Worm (Caenorhabditis elegans) whole organism, young adult: ENCODE measurements around the gene mrpl-28.

ENCODE experiments used
- B0019.2 ChIP-seq: fragments of 200-800 bp; sonication (Bioruptor generic); conservative IDR thresholded peaks from 2 replicates; pipeline ENCODE4 v1.3.6; 2022; ENCODE audit warnings: missing genetic modification reagents, missing genetic modification characterization, missing compliant biosample characterization
- C17E4.6 ChIP-seq: fragments of 200-800 bp; sonication (Bioruptor generic); IDR thresholded peaks from 2 replicates; pipeline ENCODE4 v1.3.6; 2022; ENCODE audit warnings: missing genetic modification reagents, missing genetic modification characterization, missing compliant biosample characterization
- D2030.7 ChIP-seq: fragments of 200-800 bp; sonication (Bioruptor generic); IDR thresholded peaks from 2 replicates; pipeline ENCODE4 v1.3.6; 2022; ENCODE audit warnings: missing genetic modification reagents, missing genetic modification characterization, missing compliant biosample characterization
- F22D6.2 ChIP-seq: sonication (generic microtip); optimal IDR thresholded peaks from 2 replicates; lab custom pipeline; 2016; ENCODE audit warnings: mild to moderate bottlenecking, missing genetic modification characterization, missing compliant biosample characterization
- F23B12.7 ChIP-seq: sonication (generic microtip); optimal IDR thresholded peaks from 2 replicates; lab custom pipeline; 2017; ENCODE audit warnings: missing genetic modification characterization, mild to moderate bottlenecking, missing compliant biosample characterization, antibody characterized with exemption, moderate library complexity; ENCODE audit not compliant: insufficient read depth
- F37B4.10 ChIP-seq: fragments of 200-800 bp; sonication (Bioruptor generic); IDR thresholded peaks from 2 replicates; pipeline ENCODE4 v1.3.6; 2022; ENCODE audit warnings: missing genetic modification characterization, missing compliant biosample characterization
- F57A8.1 ChIP-seq: fragments of 200-800 bp; sonication (Bioruptor generic); optimal IDR thresholded peaks from 2 replicates; lab custom pipeline; 2018; ENCODE audit warnings: mild to moderate bottlenecking, missing genetic modification characterization, moderate library complexity, missing compliant biosample characterization
- F57C9.4 ChIP-seq: sonication (generic microtip); optimal IDR thresholded peaks from 2 replicates; lab custom pipeline; 2017; ENCODE audit warnings: mild to moderate bottlenecking, missing genetic modification characterization, missing compliant biosample characterization
- T07F8.4 ChIP-seq: sonication (generic microtip); optimal IDR thresholded peaks from 2 replicates; lab custom pipeline; 2016; ENCODE audit warnings: mild to moderate bottlenecking, missing genetic modification characterization, moderate library complexity, missing compliant biosample characterization
- T26A5.8 ChIP-seq: sonication (generic microtip); optimal IDR thresholded peaks from 2 replicates; lab custom pipeline; 2016; ENCODE audit warnings: missing genetic modification characterization, missing compliant biosample characterization
- Y53G8AR.9 ChIP-seq: fragments of 200-800 bp; sonication (Bioruptor generic); conservative IDR thresholded peaks from 2 replicates; pipeline ENCODE4 v1.3.6; 2022; ENCODE audit warnings: missing genetic modification reagents, missing genetic modification characterization, missing compliant biosample characterization
- attf-3 ChIP-seq: fragments of 200-800 bp; sonication (Bioruptor generic); conservative IDR thresholded peaks from 2 replicates; pipeline ENCODE4 v1.3.6; 2022; ENCODE audit warnings: missing genetic modification reagents, missing genetic modification characterization, missing compliant biosample characterization
- attf-6 ChIP-seq: fragments of 200-800 bp; sonication (Bioruptor generic); IDR thresholded peaks from 2 replicates; pipeline ENCODE4 v1.3.6; 2022; ENCODE audit warnings: missing genetic modification reagents, missing genetic modification characterization, missing compliant biosample characterization
- bed-2 ChIP-seq: fragments of 200-800 bp; sonication (Bioruptor generic); IDR thresholded peaks from 2 replicates; pipeline ENCODE4 v1.3.6; 2022; ENCODE audit warnings: missing genetic modification reagents, missing genetic modification characterization, missing compliant biosample characterization
- cebp-1 ChIP-seq, 2 experiments: fragments of 200-800 bp in 1 of 2; sonication (Bioruptor generic) in 1 of 2; sonication (generic microtip) in 1 of 2; IDR thresholded peaks in 1 of 2; optimal IDR thresholded peaks in 1 of 2; 2 replicates each; pipeline versions ENCODE4 v1.3.6 to Lab custom; 2017 to 2022; ENCODE audit warnings: missing compliant biosample characterization in 2 of 2, missing genetic modification characterization in 2 of 2, mild to moderate bottlenecking in 1 of 2, missing genetic modification reagents in 1 of 2, moderate library complexity in 1 of 2
- ceh-100 ChIP-seq: fragments of 200-800 bp; sonication (Bioruptor generic); IDR thresholded peaks from 2 replicates; pipeline ENCODE4 v1.3.6; 2022; ENCODE audit warnings: missing genetic modification reagents, missing genetic modification characterization, missing compliant biosample characterization
- ceh-91 ChIP-seq: fragments of 200-800 bp; sonication (Bioruptor generic); IDR thresholded peaks from 2 replicates; pipeline ENCODE4 v1.3.6; 2022; ENCODE audit warnings: missing genetic modification reagents, missing genetic modification characterization, missing compliant biosample characterization
- dpff-1 ChIP-seq: sonication (generic microtip); optimal IDR thresholded peaks from 2 replicates; lab custom pipeline; 2017; ENCODE audit warnings: mild to moderate bottlenecking, missing genetic modification characterization, missing compliant biosample characterization
- hmg-1.2 ChIP-seq: fragments of 200-800 bp; sonication (Bioruptor generic); IDR thresholded peaks from 2 replicates; pipeline ENCODE4 v1.3.6; 2022; ENCODE audit warnings: missing genetic modification reagents, missing genetic modification characterization, missing compliant biosample characterization
- let-607 ChIP-seq, 2 experiments: fragments of 200-800 bp in 1 of 2; sonication (Bioruptor generic) in 1 of 2; sonication (generic microtip) in 1 of 2; optimal IDR thresholded peaks; 2 replicates each; lab custom pipeline; 2016 to 2018; ENCODE audit warnings: mild to moderate bottlenecking in 2 of 2, missing compliant biosample characterization in 2 of 2, missing genetic modification characterization in 2 of 2, moderate library complexity in 2 of 2, missing genotype in 1 of 2
- madf-3 ChIP-seq: fragments of 200-800 bp; sonication (Bioruptor generic); IDR thresholded peaks from 2 replicates; pipeline ENCODE4 v1.3.6; 2022; ENCODE audit warnings: missing genetic modification reagents, missing genetic modification characterization, missing compliant biosample characterization
- madf-6 ChIP-seq: fragments of 200-800 bp; sonication (Bioruptor generic); IDR thresholded peaks from 2 replicates; pipeline ENCODE4 v1.3.6; 2022; ENCODE audit warnings: missing genetic modification reagents, missing genetic modification characterization, missing compliant biosample characterization
- mes-4 ChIP-seq: sonication (generic microtip); optimal IDR thresholded peaks from 2 replicates; lab custom pipeline; 2016; ENCODE audit warnings: missing genotype, missing genetic modification characterization, missing compliant biosample characterization
- nhr-27 ChIP-seq: fragments of 200-800 bp; sonication (Bioruptor generic); optimal IDR thresholded peaks from 2 replicates; lab custom pipeline; 2018; ENCODE audit warnings: mild to moderate bottlenecking, missing genetic modification characterization, moderate library complexity, missing compliant biosample characterization
- nhr-80 ChIP-seq: sonication (generic microtip); optimal IDR thresholded peaks from 2 replicates; lab custom pipeline; 2016; ENCODE audit warnings: missing genetic modification characterization, missing compliant biosample characterization
- nhr-90 ChIP-seq: sonication (generic microtip); optimal IDR thresholded peaks from 2 replicates; lab custom pipeline; 2016; ENCODE audit warnings: missing genotype, mild to moderate bottlenecking, missing genetic modification characterization, missing compliant biosample characterization
- pha-4 ChIP-seq: fragments of 150-350 bp; sonication (generic microtip); optimal IDR thresholded peaks from 2 replicates; lab custom pipeline; 2014; ENCODE audit warnings: missing biosample characterization, missing genetic modification reagents, missing genetic modification characterization
- unc-62 ChIP-seq: fragments of 150-350 bp; optimal IDR thresholded peaks from 2 replicates; lab custom pipeline; 2014; ENCODE audit warnings: missing biosample characterization, missing genetic modification reagents, missing genetic modification characterization
- ztf-18 ChIP-seq: sonication (generic microtip); optimal IDR thresholded peaks from 2 replicates; lab custom pipeline; 2016; ENCODE audit warnings: missing genotype, mild to moderate bottlenecking, missing genetic modification characterization, missing compliant biosample characterization
- ztf-26 ChIP-seq: sonication (generic microtip); optimal IDR thresholded peaks from 2 replicates; lab custom pipeline; 2017; ENCODE audit warnings: missing genetic modification characterization, missing compliant biosample characterization
- ztf-6 ChIP-seq: fragments of 200-800 bp; sonication (Bioruptor generic); IDR thresholded peaks from 2 replicates; pipeline ENCODE4 v1.3.6; 2022; ENCODE audit warnings: missing genetic modification reagents, missing genetic modification characterization, missing compliant biosample characterization

mrpl-28 gene

DNA sequence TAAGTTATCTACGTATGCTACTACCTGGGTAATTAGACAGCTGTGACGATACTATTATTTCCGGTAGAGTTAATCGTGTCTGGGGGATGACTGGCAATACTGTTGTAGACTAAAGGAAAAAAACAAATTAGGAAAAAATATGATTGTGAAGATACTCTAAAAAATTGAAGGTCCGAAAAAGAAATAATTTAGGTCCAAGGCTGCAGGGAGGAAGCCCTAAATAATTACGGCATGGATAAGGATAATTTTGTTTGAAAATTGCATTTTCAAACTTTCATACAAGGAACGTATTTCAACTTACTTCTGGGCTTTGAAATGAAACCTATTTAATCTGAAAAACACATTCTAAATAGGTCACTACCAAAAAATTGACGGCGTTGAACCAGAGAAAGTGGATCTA lies 26.9 kb downstream of the mrpl-28 start, which contains the start of gene srd-3:
Gene srd-3 (minus strand): TSS at position 101 of the 400 bp plus-strand sequence.
- TF ChIP-seq ztf-26 (tag; lab: Kevin White, UChicago) (no peak), madf-6 (GFP tag; lab: Robert Waterston, UW) (no peak), F37B4.10 (GFP tag; lab: Robert Waterston, UW) (no peak), attf-6 (GFP tag; lab: Robert Waterston, UW) (no peak), T07F8.4 (tag; lab: Kevin White, UChicago) (no peak), let-607 (tag; optimal IDR thresholded peaks at IDR 0.05; lab: Kevin White, UChicago) (no peak), T26A5.8 (tag; lab: Kevin White, UChicago) (no peak), madf-3 (GFP tag; lab: Robert Waterston, UW) (no peak)

DNA sequence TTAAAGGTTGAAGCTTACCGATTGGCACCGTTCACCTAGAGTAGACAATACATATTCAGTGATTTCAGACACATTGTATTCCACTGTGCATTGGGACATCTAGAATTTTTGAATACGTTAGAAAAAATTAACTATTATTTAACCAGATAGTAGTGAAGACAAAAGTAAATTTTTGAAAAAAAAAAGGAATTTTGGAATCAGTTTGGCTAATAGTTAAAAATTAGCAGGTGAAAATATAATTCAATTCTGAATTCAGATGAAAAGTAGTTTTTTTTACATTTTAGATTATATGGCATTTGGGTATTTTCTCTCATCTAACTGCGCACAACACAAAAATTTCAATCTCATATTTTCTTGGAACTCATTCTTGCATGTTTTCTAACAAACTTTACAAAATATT lies 30.9 kb downstream of the mrpl-28 start, which contains the start of gene nmur-2:
Gene nmur-2 (minus strand): TSS at position 101 of the 400 bp plus-strand sequence.
- TF ChIP-seq F23B12.7 (tag; lab: Kevin White, UChicago) (no peak), ceh-91 (GFP tag; lab: Robert Waterston, UW) (no peak), nhr-90 (tag; lab: Kevin White, UChicago) (no peak), attf-3 (GFP tag; lab: Robert Waterston, UW) (no peak), dpff-1 (tag; lab: Kevin White, UChicago) (no peak)
- TF ChIP-seq, all 124 proteins: peak for 0

DNA sequence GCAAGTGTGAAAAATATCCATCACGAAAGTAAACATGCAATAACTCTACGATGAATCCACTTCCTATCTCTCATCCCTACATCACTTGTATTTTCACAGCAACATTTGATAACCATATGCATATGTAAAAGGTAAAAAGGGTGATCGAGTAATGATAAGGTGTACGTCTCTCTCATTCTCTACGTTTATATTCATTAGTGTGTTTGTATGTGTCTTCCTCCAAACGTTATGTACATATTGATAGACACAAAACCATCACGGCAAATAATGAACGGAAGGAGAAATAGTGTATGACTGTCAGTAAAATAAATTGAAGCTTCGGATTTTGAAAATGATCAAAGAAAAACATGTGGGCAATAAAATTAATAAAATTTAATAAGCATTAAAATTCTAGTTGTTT lies 33.3 kb downstream of the mrpl-28 start:
- TF ChIP-seq nhr-80 (tag; lab: Kevin White, UChicago), result peak; percentile 65
- TF ChIP-seq mes-4 (tag; lab: Kevin White, UChicago), result no peak

DNA sequence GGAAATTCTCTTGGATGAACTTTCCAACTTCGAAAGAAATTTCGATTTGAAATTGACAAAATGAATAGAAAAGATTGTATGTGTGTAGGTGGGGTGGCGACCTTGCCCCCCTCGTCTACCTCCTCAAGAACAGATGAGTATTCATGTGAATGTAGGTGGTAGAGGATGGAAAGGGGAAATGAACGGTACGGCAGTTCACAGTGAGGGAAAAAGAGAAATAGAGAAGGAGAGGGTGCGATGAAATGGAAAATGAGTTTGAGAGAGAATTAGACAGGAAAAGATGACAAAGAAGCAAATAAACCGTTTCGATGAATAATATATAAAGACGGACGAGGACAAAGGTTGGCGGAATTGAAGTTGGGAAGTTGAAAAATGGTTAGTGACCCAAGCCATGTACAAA lies 33.8 kb downstream of the mrpl-28 start:
- TF ChIP-seq hmg-1.2 (peak; percentile 33; the same call in 1 of the 2 replicates), dpff-1 (tag; lab: Kevin White, UChicago) (no peak)

DNA sequence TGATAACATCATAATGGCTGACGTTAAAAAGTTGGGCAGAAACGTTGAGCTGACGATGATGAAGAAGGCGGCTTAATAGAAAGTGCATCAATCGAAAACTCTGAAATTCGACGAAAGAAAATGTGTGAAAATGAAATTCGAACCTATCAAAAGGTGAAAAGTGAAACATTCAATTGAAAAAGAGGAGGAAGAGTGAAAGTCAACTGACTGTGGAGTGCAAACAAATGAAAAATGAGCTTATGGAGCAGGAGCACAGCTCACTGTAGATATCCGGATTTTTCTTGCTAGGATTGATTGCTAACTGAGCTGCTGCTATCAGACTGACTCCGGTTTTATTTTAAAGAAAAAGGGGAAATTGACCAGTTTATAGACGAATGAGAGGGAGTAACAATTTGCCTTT lies 34.7 kb downstream of the mrpl-28 start, which contains the start of gene K10B4.3:
Gene K10B4.3 (minus strand): TSS at position 101 of the 400 bp plus-strand sequence.
- no peak for TF ChIP-seq F37B4.10 (GFP tag; lab: Robert Waterston, UW)
- no peak for TF ChIP-seq F22D6.2 (tag; lab: Kevin White, UChicago)
- no peak for TF ChIP-seq F57C9.4
- no peak for TF ChIP-seq F57A8.1
- TF ChIP-seq pha-4 (tag; lab: Kevin White, UChicago), result no peak
- TF ChIP-seq C17E4.6 (GFP tag; lab: Robert Waterston, UW), result no peak
- no peak for TF ChIP-seq bed-2 (GFP tag; lab: Robert Waterston, UW)
- TF ChIP-seq ztf-6 (GFP tag; lab: Robert Waterston, UW), result no peak
- TF ChIP-seq ceh-100, result no peak
- no peak for TF ChIP-seq ztf-18 (tag; lab: Kevin White, UChicago)
- TF ChIP-seq B0019.2, result no peak
- TF ChIP-seq nhr-27 (tag; lab: Kevin White, UChicago), result no peak
- TF ChIP-seq Y53G8AR.9 (GFP tag; lab: Robert Waterston, UW), result no peak
- TF ChIP-seq cebp-1 (GFP tag; IDR thresholded peaks at IDR 0.05; lab: Robert Waterston, UW), result no peak
- no peak for TF ChIP-seq cebp-1 (tag; optimal IDR thresholded peaks at IDR 0.05; lab: Kevin White, UChicago)
- no peak for TF ChIP-seq unc-62 (GFP tag; lab: Kevin White, UChicago)
- TF ChIP-seq D2030.7 (GFP tag; lab: Robert Waterston, UW), result no peak
